Fruit fly (Drosophila melanogaster) whole organism, embryonic: ENCODE data around the gene PIG-S.

ENCODE experiments used
- Asciz ChIP-seq: fragments of 200-800 bp; sonication (Bioruptor generic); optimal IDR thresholded peaks from 2 replicates; lab custom pipeline; 2017; ENCODE audit warnings: missing biosample characterization, mild to moderate bottlenecking, missing genetic modification characterization, missing genetic modification reagents
- CG11085 ChIP-seq: fragments of 200-800 bp; sonication (Bioruptor generic); IDR thresholded peaks from 2 replicates; pipeline ENCODE4 v1.3.6; 2022; ENCODE audit warnings: missing biosample characterization, missing genetic modification characterization
- CG12104 ChIP-seq: fragments of 200-800 bp; sonication (Bioruptor generic); optimal IDR thresholded peaks from 3 replicates; lab custom pipeline; 2016; ENCODE audit warnings: missing biosample characterization, missing genetic modification characterization
- CG13424 ChIP-seq: fragments of 200-800 bp; sonication (Bioruptor generic); optimal IDR thresholded peaks from 2 replicates; lab custom pipeline; 2019; ENCODE audit warnings: missing biosample characterization, mild to moderate bottlenecking, missing genetic modification characterization, moderate library complexity
- CG13775 ChIP-seq: fragments of 200-800 bp; sonication (Bioruptor generic); optimal IDR thresholded peaks from 3 replicates; lab custom pipeline; 2017; ENCODE audit warnings: missing biosample characterization, mild to moderate bottlenecking, missing genetic modification characterization
- CG13894 ChIP-seq: fragments of 200-800 bp; sonication (Bioruptor generic); optimal IDR thresholded peaks from 3 replicates; lab custom pipeline; 2018; ENCODE audit warnings: missing biosample characterization, mild to moderate bottlenecking, missing genetic modification characterization, moderate library complexity
- CG14014 ChIP-seq: fragments of 200-800 bp; sonication (Bioruptor generic); IDR thresholded peaks from 2 replicates; pipeline ENCODE4 v1.3.6; 2022; ENCODE audit warnings: missing biosample characterization, missing genetic modification characterization
- CG15479 ChIP-seq: fragments of 200-800 bp; sonication (Bioruptor generic); optimal IDR thresholded peaks from 3 replicates; lab custom pipeline; 2019; ENCODE audit warnings: missing biosample characterization, mild to moderate bottlenecking, missing genetic modification characterization, moderate library complexity
- CG17359 ChIP-seq: fragments of 200-800 bp; sonication (Bioruptor generic); optimal IDR thresholded peaks from 3 replicates; lab custom pipeline; 2018; ENCODE audit warnings: missing biosample characterization, mild to moderate bottlenecking, missing genetic modification characterization, moderate library complexity
- CG2199 ChIP-seq: fragments of 200-800 bp; sonication (Bioruptor generic); IDR thresholded peaks from 3 replicates; pipeline ENCODE4 v1.3.6; 2022; ENCODE audit warnings: missing biosample characterization, missing genetic modification characterization
- CG30431 ChIP-seq: fragments of 200-800 bp; sonication (Bioruptor generic); optimal IDR thresholded peaks from 2 replicates; lab custom pipeline; 2017; ENCODE audit warnings: missing biosample characterization, missing genetic modification characterization
- CG7839 ChIP-seq: fragments of 200-800 bp; sonication (Bioruptor generic); optimal IDR thresholded peaks from 3 replicates; lab custom pipeline; 2018; ENCODE audit warnings: missing biosample characterization, mild to moderate bottlenecking, missing genetic modification characterization, moderate library complexity
- CG8388 ChIP-seq: fragments of 200-800 bp; sonication (Bioruptor generic); optimal IDR thresholded peaks from 2 replicates; lab custom pipeline; 2019; ENCODE audit warnings: missing biosample characterization, mild to moderate bottlenecking, missing genetic modification characterization, moderate library complexity
- CG8478 ChIP-seq: fragments of >200 bp; optimal IDR thresholded peaks from 2 replicates; lab custom pipeline; 2018
- CG9797 ChIP-seq: fragments of 200-800 bp; sonication (Bioruptor generic); optimal IDR thresholded peaks from 3 replicates; lab custom pipeline; 2018; ENCODE audit warnings: missing biosample characterization, mild to moderate bottlenecking, missing genetic modification characterization
- Deaf1 ChIP-seq: fragments of 200-800 bp; optimal IDR thresholded peaks from 3 replicates; lab custom pipeline; 2019; ENCODE audit warnings: missing biosample characterization, mild to moderate bottlenecking, missing genetic modification characterization, moderate library complexity
- Dp ChIP-seq: fragments of 200-800 bp; sonication (Bioruptor generic); optimal IDR thresholded peaks from 2 replicates; lab custom pipeline; 2018; ENCODE audit warnings: missing biosample characterization, mild to moderate bottlenecking, missing genetic modification characterization, moderate library complexity
- Fer1 ChIP-seq: fragments of 200-800 bp; sonication (Bioruptor generic); optimal IDR thresholded peaks from 2 replicates; lab custom pipeline; 2017; ENCODE audit warnings: missing biosample characterization, mild to moderate bottlenecking, missing genetic modification characterization
- HLH3B ChIP-seq: fragments of 200-800 bp; sonication (Bioruptor generic); IDR thresholded peaks from 2 replicates; pipeline ENCODE4 v1.3.6; 2022; ENCODE audit warnings: missing biosample characterization, missing genetic modification characterization
- HLHmδ ChIP-seq: fragments of 200-800 bp; sonication (Bioruptor generic); optimal IDR thresholded peaks from 2 replicates; lab custom pipeline; 2018; ENCODE audit warnings: missing biosample characterization, mild to moderate bottlenecking, missing genetic modification characterization, moderate library complexity
- Hr3 ChIP-seq: fragments of 200-800 bp; sonication (Bioruptor generic); optimal IDR thresholded peaks from 3 replicates; lab custom pipeline; 2016; ENCODE audit warnings: missing biosample characterization, missing genetic modification characterization
- Hr51 ChIP-seq, 2 experiments: fragments of 200-800 bp; sonication (Bioruptor generic); optimal IDR thresholded peaks; 2 replicates in 1 of 2; 3 replicates in 1 of 2; lab custom pipeline; 2016 to 2018; ENCODE audit warnings: missing biosample characterization in 2 of 2, missing genetic modification characterization in 2 of 2, mild to moderate bottlenecking in 1 of 2, moderate library complexity in 1 of 2
- Meics ChIP-seq: fragments of 200-800 bp; sonication (Bioruptor generic); optimal IDR thresholded peaks from 2 replicates; lab custom pipeline; 2017; ENCODE audit warnings: missing biosample characterization, mild to moderate bottlenecking, missing genetic modification characterization
- Mrtf ChIP-seq: fragments of 200-800 bp; sonication (Bioruptor generic); IDR thresholded peaks from 3 replicates; pipeline ENCODE4 v1.3.6; 2022; ENCODE audit warnings: missing biosample characterization, missing genetic modification characterization
- Oli ChIP-seq: fragments of 200-800 bp; sonication (Bioruptor generic); optimal IDR thresholded peaks from 2 replicates; lab custom pipeline; 2018; ENCODE audit warnings: missing biosample characterization, mild to moderate bottlenecking, missing genetic modification characterization, moderate library complexity
- Pdp1 ChIP-seq, 2 experiments: fragments of 200-800 bp; sonication (Bioruptor generic); optimal IDR thresholded peaks; 3 replicates each; lab custom pipeline; 2016; ENCODE audit warnings: missing biosample characterization in 2 of 2, missing genetic modification characterization in 2 of 2, mild to moderate bottlenecking in 1 of 2, moderate library complexity in 1 of 2
- Rx ChIP-seq: fragments of 200-800 bp; sonication (Bioruptor generic); IDR thresholded peaks from 2 replicates; pipeline ENCODE4 v1.3.6; 2022; ENCODE audit warnings: missing biosample characterization, missing genetic modification characterization
- Side ChIP-seq: fragments of 200-800 bp; sonication (Bioruptor generic); optimal IDR thresholded peaks from 2 replicates; lab custom pipeline; 2016; ENCODE audit warnings: missing biosample characterization, missing genetic modification characterization
- Taf1 ChIP-seq: fragments of 200-800 bp; sonication (Bioruptor generic); IDR thresholded peaks from 2 replicates; pipeline ENCODE4 v1.3.6; 2022; ENCODE audit warnings: missing biosample characterization, missing genetic modification characterization
- ara ChIP-seq: fragments of 200-800 bp; sonication (Bioruptor generic); IDR thresholded peaks from 2 replicates; pipeline ENCODE4 v1.3.6; 2022; ENCODE audit warnings: missing biosample characterization, missing genetic modification characterization
- crp ChIP-seq, 2 experiments: fragments of 200-800 bp; sonication (Bioruptor generic); optimal IDR thresholded peaks; 2 replicates in 1 of 2; 3 replicates in 1 of 2; lab custom pipeline; 2017; ENCODE audit warnings: missing biosample characterization in 2 of 2, missing genetic modification characterization in 2 of 2, mild to moderate bottlenecking in 1 of 2, moderate library complexity in 1 of 2
- cwo ChIP-seq: fragments of 200-800 bp; sonication (Bioruptor generic); optimal IDR thresholded peaks from 3 replicates; lab custom pipeline; 2017; ENCODE audit warnings: missing biosample characterization, missing genetic modification characterization, mild to moderate bottlenecking, moderate library complexity, missing genetic modification reagents
- dysf ChIP-seq: fragments of 200-800 bp; sonication (Bioruptor generic); IDR thresholded peaks from 3 replicates; pipeline ENCODE4 v1.3.6; 2022; ENCODE audit warnings: missing biosample characterization, missing genetic modification characterization
- eve ChIP-seq, 2 experiments: fragments of >200 bp; optimal IDR thresholded peaks; 2 replicates each; lab custom pipeline; 2017; ENCODE audit warnings: missing biosample characterization in 2 of 2, missing genetic modification characterization in 2 of 2
- ftz-f1 ChIP-seq: fragments of 200-800 bp; sonication (Bioruptor generic); optimal IDR thresholded peaks from 2 replicates; lab custom pipeline; 2016; ENCODE audit warnings: missing biosample characterization, missing genetic modification characterization
- hkb ChIP-seq, 2 experiments: fragments of 200-800 bp in 1 of 2; fragments of >200 bp in 1 of 2; sonication (Bioruptor generic) in 1 of 2; IDR thresholded peaks in 1 of 2; optimal IDR thresholded peaks in 1 of 2; 2 replicates each; pipeline versions ENCODE4 v1.3.6 to Lab custom; 2017 to 2022; ENCODE audit warnings: missing biosample characterization in 1 of 2, missing genetic modification characterization in 1 of 2
- ind ChIP-seq: fragments of 200-800 bp; sonication (Bioruptor generic); optimal IDR thresholded peaks from 3 replicates; lab custom pipeline; 2016; ENCODE audit warnings: missing biosample characterization, missing genetic modification characterization
- kni ChIP-seq: fragments of 200-800 bp; sonication (Bioruptor generic); optimal IDR thresholded peaks from 3 replicates; lab custom pipeline; 2017; ENCODE audit warnings: mild to moderate bottlenecking, missing biosample characterization, missing genetic modification reagents, missing genetic modification characterization
- odd ChIP-seq: fragments of 200-800 bp; sonication (Bioruptor generic); optimal IDR thresholded peaks from 2 replicates; lab custom pipeline; 2017; ENCODE audit warnings: missing biosample characterization, mild to moderate bottlenecking, missing genetic modification characterization
- org-1 ChIP-seq: fragments of 200-800 bp; sonication (Bioruptor generic); optimal IDR thresholded peaks from 2 replicates; lab custom pipeline; 2017; ENCODE audit warnings: missing biosample characterization, missing genetic modification characterization
- salm ChIP-seq: fragments of 200-800 bp; sonication (Bioruptor generic); optimal IDR thresholded peaks from 2 replicates; lab custom pipeline; 2018; ENCODE audit warnings: missing biosample characterization, mild to moderate bottlenecking, missing genetic modification characterization
- sd ChIP-seq: fragments of 200-800 bp; sonication (Bioruptor generic); optimal IDR thresholded peaks from 3 replicates; lab custom pipeline; 2018; ENCODE audit warnings: missing biosample characterization, mild to moderate bottlenecking, missing genetic modification characterization, moderate library complexity
- stwl ChIP-seq: fragments of 200-800 bp; sonication (Bioruptor generic); optimal IDR thresholded peaks from 3 replicates; lab custom pipeline; 2018; ENCODE audit warnings: missing biosample characterization, mild to moderate bottlenecking, missing genetic modification characterization, moderate library complexity
- tio ChIP-seq: fragments of 200-800 bp; sonication (Bioruptor generic); optimal IDR thresholded peaks from 2 replicates; lab custom pipeline; 2017; ENCODE audit warnings: missing biosample characterization, missing genetic modification characterization, inconsistent platforms

PIG-S gene

DNA sequence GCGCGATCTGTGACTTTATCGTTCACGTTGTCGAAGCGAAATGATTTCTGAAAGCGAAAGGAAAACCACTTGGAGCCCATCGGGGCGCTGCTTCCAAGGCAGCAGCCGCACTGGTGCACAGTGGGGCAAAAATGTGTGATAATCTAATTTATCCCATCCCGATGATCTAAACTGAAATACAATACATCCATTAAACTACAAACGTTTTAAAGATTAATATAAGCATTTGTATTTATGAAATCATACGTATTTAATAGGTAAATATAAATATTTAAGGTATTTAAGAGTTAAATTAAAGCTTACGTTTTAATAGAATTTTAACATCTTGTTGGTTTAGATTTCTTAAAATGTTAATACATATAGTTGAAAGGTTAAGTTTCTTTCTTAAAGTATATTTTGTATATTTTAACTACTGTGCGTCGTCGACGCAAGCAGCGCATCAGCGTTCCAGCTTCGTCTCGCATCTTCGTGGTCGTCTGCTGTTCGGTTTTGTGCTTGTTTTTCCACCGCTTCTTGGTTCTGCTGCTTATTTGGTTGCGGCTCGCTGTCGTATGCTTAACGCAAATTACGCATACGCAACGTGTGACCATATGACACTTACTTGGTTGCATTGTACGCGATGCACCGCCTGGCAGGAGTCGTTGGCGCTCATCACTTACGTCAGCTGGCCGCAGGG is 11.6 kb downstream of the PIG-S start, which contains the start of gene CG13643 (continued):
- TF ChIP-seq Oli: peak; percentile 33
- TF ChIP-seq CG7839 (tag; lab: Kevin White, UChicago): peak; percentile 3
- peak; percentile 76 for TF ChIP-seq Deaf1 (tag; lab: Kevin White, UChicago)
- no peak for TF ChIP-seq Taf1 (GFP tag; lab: Robert Waterston, UW)
- TF ChIP-seq Meics (GFP tag; lab: Kevin White, UChicago): peak; percentile 53
- no peak for TF ChIP-seq kni
- TF ChIP-seq CG14014 (GFP tag; lab: Robert Waterston, UW): 0 out of 2 replicates have a peak, but pooled peaks have one; percentile 35
- peak; percentile 12 for TF ChIP-seq cwo (GFP tag; lab: Kevin White, UChicago)
- TF ChIP-seq hkb (optimal IDR thresholded peaks at IDR 0.05; lab: Kevin White, UChicago): no peak
- 0 out of 2 replicates have a peak, but pooled peaks have one; percentile 34 for TF ChIP-seq hkb (GFP tag; IDR thresholded peaks at IDR 0.05; lab: Robert Waterston, UW)
- peak; percentile 60; the same call in 2 of the 3 replicates for TF ChIP-seq dysf
- TF ChIP-seq CG13424 (tag; lab: Kevin White, UChicago): peak; percentile 64

DNA sequence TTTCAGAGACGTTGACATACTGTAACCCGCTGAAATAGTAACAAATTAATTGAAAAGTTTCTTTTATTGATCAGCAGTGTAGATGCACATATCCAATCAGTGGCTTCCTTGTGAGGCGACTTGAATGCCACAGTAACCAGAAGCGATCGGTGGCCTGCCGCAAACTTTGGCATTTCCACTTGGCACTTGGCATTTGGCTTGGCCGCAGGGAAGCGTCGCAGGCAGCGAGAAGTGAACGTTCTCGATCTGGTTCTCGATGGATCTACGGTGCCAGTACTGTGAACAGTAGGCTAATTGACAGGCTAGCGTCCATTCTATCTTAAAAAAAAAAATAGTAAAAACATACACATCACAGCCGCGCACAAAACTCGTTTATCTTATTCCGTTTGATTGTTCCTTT is 16.8 kb downstream of the PIG-S start, which contains the start of gene CG10845:
Gene CG10845, plus strand, starts transcription at position 301 of the 400 bp plus-strand sequence.
- TF ChIP-seq Asciz (GFP tag; lab: Kevin White, UChicago): no peak
- no peak for TF ChIP-seq CG15479 (GFP tag; lab: Kevin White, UChicago)
- no peak for TF ChIP-seq odd
- TF ChIP-seq ara (GFP tag; lab: Robert Waterston, UW): no peak
- TF ChIP-seq hkb (optimal IDR thresholded peaks at IDR 0.05; lab: Kevin White, UChicago): no peak
- no peak for TF ChIP-seq hkb (GFP tag; IDR thresholded peaks at IDR 0.05; lab: Robert Waterston, UW)
- TF ChIP-seq CG13894 (tag; lab: Kevin White, UChicago): no peak
- TF ChIP-seq HLHmδ (GFP tag; lab: Kevin White, UChicago): no peak
- no peak for TF ChIP-seq Mrtf (GFP tag; lab: Robert Waterston, UW)
- TF ChIP-seq CG2199 (GFP tag; lab: Robert Waterston, UW): no peak
- TF ChIP-seq Hr51 (GFP tag; optimal IDR thresholded peaks at IDR 0.05; lab: Kevin White, UChicago): no peak
- no peak for TF ChIP-seq Dp

dm6 chr3R:24894419-24895206 is 23.1 kb downstream of the PIG-S start, which contains the start of the genes CG31121 and CG11069:
Gene CG31121, minus strand, starts transcription at chr3R:24894605.
Gene CG11069, plus strand, starts transcription at chr3R:24894742.
- TF ChIP-seq HLH3B (GFP tag; lab: Robert Waterston, UW) (no peak), crp (GFP tag; optimal IDR thresholded peaks at IDR 0.05; lab: Kevin White, UChicago) (no peak), CG12104 (no peak), CG30431 (no peak), ftz-f1 (GFP tag; lab: Kevin White, UChicago) (peak; percentile 67), salm (tag; lab: Kevin White, UChicago) (no peak), Fer1 (no peak), sd (tag; lab: Kevin White, UChicago) (no peak), ind (GFP tag; lab: Kevin White, UChicago) (no peak), stwl (tag; lab: Kevin White, UChicago) (no peak), Pdp1 (GFP tag; optimal IDR thresholded peaks at IDR 0.05; lab: Kevin White, UChicago) (no peak), CG8388 (GFP tag; lab: Kevin White, UChicago) (no peak), Side (no peak), CG13775 (no peak), CG11085 (GFP tag; lab: Robert Waterston, UW) (no peak), CG17359 (tag; lab: Kevin White, UChicago) (no peak), Hr3 (GFP tag; lab: Kevin White, UChicago) (no peak), Rx (GFP tag; lab: Robert Waterston, UW) (no peak), CG9797 (GFP tag; lab: Kevin White, UChicago) (no peak), tio (GFP tag; lab: Kevin White, UChicago) (no peak), CG8478 (lab: Kevin White, UChicago) (no peak), eve (GFP tag; optimal IDR thresholded peaks at IDR 0.05; lab: Kevin White, UChicago) (no peak), org-1 (GFP tag; lab: Kevin White, UChicago) (no peak)
